Worm (Caenorhabditis elegans): ENCODE measurements around the gene ZK355.8.

The ZK355.8 gene

DNA sequence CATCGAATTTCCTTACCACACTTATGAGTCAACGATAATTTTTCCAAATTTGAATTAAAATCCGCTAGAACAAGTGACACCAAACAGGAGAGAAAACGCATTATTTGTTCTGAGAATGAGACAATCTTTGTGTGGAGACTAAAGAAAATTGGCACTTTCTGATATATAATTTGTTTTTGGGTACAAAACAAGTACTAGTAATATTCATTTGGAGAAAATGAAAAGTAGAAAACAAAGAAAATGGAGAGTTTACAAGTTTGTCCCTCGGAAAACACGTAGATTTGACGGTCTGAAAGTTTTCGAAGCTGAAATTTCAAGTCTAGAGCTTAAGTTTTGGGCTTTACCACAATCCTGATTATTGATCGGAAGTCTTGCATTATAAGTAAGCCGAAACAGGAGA lies 13.1 kb downstream of the ZK355.8 start, which contains the start of gene irld-66:
irld-66 (minus strand) TSS at position 101 of the 400 bp plus-strand sequence.
- TF ChIP-seq gmeb-1 (tag; optimal IDR thresholded peaks at IDR 0.05) (no peak), nhr-12 (tag; optimal IDR thresholded peaks at IDR 0.05) (no peak), nhr-129 (tag; optimal IDR thresholded peaks at IDR 0.05) (no peak), fos-1 (tag; optimal IDR thresholded peaks at IDR 0.05) (no peak), zag-1 (tag; optimal IDR thresholded peaks at IDR 0.05) (no peak), lin-13 (GFP tag; optimal IDR thresholded peaks at IDR 0.05) (no peak), blmp-1 (tag; optimal IDR thresholded peaks at IDR 0.05; ENCODE audit: insufficient read depth) (no peak), nhr-21 (tag; optimal IDR thresholded peaks at IDR 0.05) (no peak), ceh-82 (tag; optimal IDR thresholded peaks at IDR 0.05) (no peak), F13H6.1 (tag; optimal IDR thresholded peaks at IDR 0.05) (no peak), mab-5 (tag; optimal IDR thresholded peaks at IDR 0.05) (no peak), skn-1 (tag; optimal IDR thresholded peaks at IDR 0.05) (no peak), nhr-10 (tag; optimal IDR thresholded peaks at IDR 0.05) (no peak), lin-11 (tag; optimal IDR thresholded peaks at IDR 0.05) (no peak), Y55F3AM.14 (GFP tag; optimal IDR thresholded peaks at IDR 0.05) (no peak), ztf-1 (GFP tag; conservative IDR thresholded peaks at IDR 0.05) (no peak), R02D3.7 (tag; optimal IDR thresholded peaks at IDR 0.05) (no peak)

DNA sequence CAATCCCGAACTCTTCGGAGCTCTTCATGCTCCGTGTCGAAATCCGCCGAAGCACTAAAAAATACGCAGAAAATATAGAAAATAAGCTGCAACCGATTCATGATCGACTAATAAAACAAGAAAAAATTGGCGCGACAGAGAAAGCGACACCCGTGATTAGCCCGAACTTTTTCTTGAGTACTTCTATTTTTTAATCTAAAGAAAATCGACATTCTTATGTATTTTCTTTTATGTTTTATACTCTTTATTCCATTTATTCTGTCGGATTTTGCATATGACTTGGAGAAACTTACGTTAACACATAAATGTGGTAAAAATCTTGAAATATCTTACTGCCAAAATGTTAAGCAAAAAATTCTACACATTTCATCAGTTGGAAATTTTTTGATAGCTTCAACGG lies 16.4 kb downstream of the ZK355.8 start, which contains the start of the genes irld-50 and irld-49:
irld-50 (minus strand) TSS at position 101 of the 400 bp plus-strand sequence.
irld-49 (plus strand) TSS at position 211 of the 400 bp plus-strand sequence.
- TF ChIP-seq nhr-23 (tag; optimal IDR thresholded peaks at IDR 0.05) (no peak), C34F6.9 (tag; optimal IDR thresholded peaks at IDR 0.05) (no peak), R02D3.7 (tag; optimal IDR thresholded peaks at IDR 0.05) (no peak), F13H6.1 (tag; optimal IDR thresholded peaks at IDR 0.05) (no peak), ceh-16 (tag; optimal IDR thresholded peaks at IDR 0.05) (no peak), alr-1 (tag; optimal IDR thresholded peaks at IDR 0.05) (no peak), ztf-4 (tag; optimal IDR thresholded peaks at IDR 0.05) (no peak), nhr-11 (tag; optimal IDR thresholded peaks at IDR 0.05) (no peak)

DNA sequence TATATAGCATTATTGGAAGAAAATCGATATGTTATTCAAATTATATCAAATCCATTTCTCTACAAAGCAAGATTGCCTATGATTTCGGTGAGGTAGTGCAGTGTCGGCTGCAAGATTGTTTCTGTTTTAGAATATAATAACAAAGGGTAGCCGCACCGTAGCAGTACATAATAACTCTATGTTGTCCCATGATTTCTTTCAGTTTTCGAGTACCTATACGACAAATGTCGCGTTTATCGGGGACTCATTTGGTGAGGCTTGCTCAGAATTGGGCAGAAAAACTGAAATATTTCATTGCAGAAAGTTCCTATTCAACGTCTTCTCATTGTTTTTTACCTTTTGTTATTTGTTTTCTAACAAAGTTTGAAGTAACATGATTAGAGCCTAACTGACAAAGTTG lies 18.8 kb downstream of the ZK355.8 start, which contains the start of gene srw-79:
srw-79 (plus strand) TSS at position 301 of the 400 bp plus-strand sequence.
- TF ChIP-seq skn-1 (tag; optimal IDR thresholded peaks at IDR 0.05) (no peak), egl-27 (tag; optimal IDR thresholded peaks at IDR 0.05) (no peak), nhr-10 (tag; optimal IDR thresholded peaks at IDR 0.05) (no peak), ceh-16 (tag; optimal IDR thresholded peaks at IDR 0.05) (no peak), Y55F3AM.14 (GFP tag; optimal IDR thresholded peaks at IDR 0.05) (no peak), snpc-4 (tag; optimal IDR thresholded peaks at IDR 0.05) (no peak), mab-5 (tag; optimal IDR thresholded peaks at IDR 0.05) (no peak), dmd-4 (tag; optimal IDR thresholded peaks at IDR 0.05) (no peak), nhr-6 (tag; optimal IDR thresholded peaks at IDR 0.05) (no peak), zag-1 (tag; optimal IDR thresholded peaks at IDR 0.05) (no peak), ztf-11 (tag; optimal IDR thresholded peaks at IDR 0.05) (no peak), unc-39 (tag; optimal IDR thresholded peaks at IDR 0.05) (no peak), nhr-25 (tag; optimal IDR thresholded peaks at IDR 0.05) (no peak)

DNA sequence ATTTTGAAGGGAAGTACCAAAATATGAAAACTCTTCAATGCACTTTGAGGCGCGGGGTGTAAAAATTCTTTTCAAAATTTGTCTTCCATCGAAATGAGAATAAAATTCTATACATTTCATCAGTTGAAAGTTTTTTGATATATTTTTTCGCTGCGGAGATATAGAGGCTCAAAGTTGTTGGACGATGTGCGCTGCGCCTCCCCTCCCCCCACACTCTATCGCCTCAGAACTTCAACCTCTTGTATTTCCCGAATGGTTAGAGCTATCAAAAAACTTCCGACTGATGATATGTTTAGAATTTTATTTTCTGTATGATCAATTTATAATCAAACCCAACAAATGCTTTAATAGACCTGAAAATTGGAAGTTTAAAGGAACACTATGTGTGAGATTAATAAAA lies 21.0 kb downstream of the ZK355.8 start:
- TF ChIP-seq elt-3 (tag; optimal IDR thresholded peaks at IDR 0.05) (no peak), nhr-129 (tag; optimal IDR thresholded peaks at IDR 0.05) (no peak), ZK546.5 (tag; optimal IDR thresholded peaks at IDR 0.05) (no peak), C34F6.9 (tag; optimal IDR thresholded peaks at IDR 0.05) (no peak), unc-39 (tag; optimal IDR thresholded peaks at IDR 0.05) (no peak), lin-11 (tag; optimal IDR thresholded peaks at IDR 0.05) (no peak), mbf-1 (tag; optimal IDR thresholded peaks at IDR 0.05) (no peak), lin-39 (tag; optimal IDR thresholded peaks at IDR 0.05) (no peak), crh-2 (tag; optimal IDR thresholded peaks at IDR 0.05) (no peak), nhr-77 (tag; optimal IDR thresholded peaks at IDR 0.05) (no peak), nhr-12 (tag; optimal IDR thresholded peaks at IDR 0.05) (no peak)

DNA sequence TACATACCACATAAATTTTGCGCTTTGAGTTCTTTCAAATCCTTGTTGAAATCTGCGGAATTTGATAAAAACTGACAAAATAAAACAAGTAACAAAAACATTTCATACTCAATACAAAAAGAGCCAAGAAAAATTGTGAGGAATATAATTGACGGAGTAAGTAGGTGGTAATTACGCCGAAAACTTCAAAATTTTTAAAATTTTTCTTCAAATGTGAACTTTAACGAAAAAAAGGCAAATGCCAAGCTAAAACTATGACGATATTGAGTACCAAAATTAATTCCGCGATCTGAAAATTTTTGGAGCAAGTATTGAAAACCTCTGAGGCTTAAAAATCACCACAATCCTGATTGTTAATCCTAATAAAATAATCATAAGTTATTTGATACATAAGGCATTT lies 25.0 kb downstream of the ZK355.8 start, which contains the start of gene irld-51:
irld-51 (minus strand) TSS at position 101 of the 400 bp plus-strand sequence.
- no peak for TF ChIP-seq zag-1 (tag; optimal IDR thresholded peaks at IDR 0.05)
- TF ChIP-seq elt-1 (tag; optimal IDR thresholded peaks at IDR 0.05) = no peak
- no peak for TF ChIP-seq aly-2 (tag; optimal IDR thresholded peaks at IDR 0.05)
- no peak for TF ChIP-seq lsy-2 (tag; optimal IDR thresholded peaks at IDR 0.05)
- TF ChIP-seq lin-39 (tag; optimal IDR thresholded peaks at IDR 0.05) = no peak
- no peak for TF ChIP-seq R02D3.7 (tag; optimal IDR thresholded peaks at IDR 0.05)
- no peak for TF ChIP-seq peb-1 (tag; optimal IDR thresholded peaks at IDR 0.05)
- TF ChIP-seq mbf-1 (tag; optimal IDR thresholded peaks at IDR 0.05) = no peak
- TF ChIP-seq nhr-21 (tag; optimal IDR thresholded peaks at IDR 0.05) = no peak
- TF ChIP-seq nhr-23 (tag; optimal IDR thresholded peaks at IDR 0.05) = no peak
- TF ChIP-seq dmd-4 (tag; optimal IDR thresholded peaks at IDR 0.05) = no peak
- TF ChIP-seq nhr-6 (tag; optimal IDR thresholded peaks at IDR 0.05) = no peak
- no peak for TF ChIP-seq ama-1 (optimal IDR thresholded peaks at IDR 0.05)
